Fruit fly (Drosophila melanogaster): ENCODE measurements around the gene CG43168.

- TF ChIP-seq Sin3A (optimal IDR thresholded peaks at IDR 0.05) (no peak), psq (optimal IDR thresholded peaks at IDR 0.05) (no peak), Myc (optimal IDR thresholded peaks at IDR 0.05) (no peak), ttk (optimal IDR thresholded peaks at IDR 0.05) (no peak), insv (optimal IDR thresholded peaks at IDR 0.05) (no peak), h (optimal IDR thresholded peaks at IDR 0.05) (no peak)
Observed at dm6 chr3L:6258660-6259059, 16.9 kb upstream of the CG43168 start, which contains the start of gene CG10163.

All from Kc167 (cell line).